Worm (Caenorhabditis elegans) whole organism, L4 larva: ENCODE results near the gene Y41E3.6.

Source experiments
- F26F4.8 ChIP-seq: fragments of 200-800 bp; sonication (Bioruptor generic); conservative IDR thresholded peaks from 2 replicates; pipeline ENCODE4 v1.3.6; 2022; ENCODE audit warnings: missing genetic modification characterization, missing compliant biosample characterization
- Y75B8A.6 ChIP-seq: fragments of 200-800 bp; sonication (Bioruptor generic); IDR thresholded peaks from 2 replicates; pipeline ENCODE4 v1.3.6; 2022; ENCODE audit warnings: missing genetic modification reagents, missing genetic modification characterization, missing compliant biosample characterization
- ZK546.5 ChIP-seq, 2 experiments: sonication (generic microtip); optimal IDR thresholded peaks; 2 replicates each; lab custom pipeline; 2017; ENCODE audit warnings: missing biosample characterization in 2 of 2, missing genetic modification characterization in 2 of 2
- aha-1 ChIP-seq: fragments of 150-350 bp; peaks from one replicate; lab custom pipeline; 2014; ENCODE audit warnings: missing biosample characterization, missing genetic modification characterization
- arid-1 ChIP-seq: fragments of 200-800 bp; sonication (Bioruptor generic); conservative IDR thresholded peaks from 2 replicates; pipeline ENCODE4 v1.3.6; 2022; ENCODE audit warnings: missing genetic modification reagents, missing genetic modification characterization, missing compliant biosample characterization
- ceh-20 ChIP-seq: fragments of 200-800 bp; sonication (Bioruptor generic); IDR thresholded peaks from 2 replicates; pipeline ENCODE4 v1.3.6; 2022; ENCODE audit warnings: missing genetic modification reagents, missing genetic modification characterization, missing compliant biosample characterization
- ces-1 ChIP-seq: fragments of 150-350 bp; sonication (generic microtip); optimal IDR thresholded peaks from 4 replicates; lab custom pipeline; 2014; ENCODE audit warnings: missing biosample characterization, missing genetic modification reagents, missing genetic modification characterization
- ctbp-1 ChIP-seq: fragments of 200-800 bp; sonication (Bioruptor generic); IDR thresholded peaks from 2 replicates; pipeline ENCODE4 v1.3.6; 2022; ENCODE audit warnings: missing genetic modification reagents, missing genetic modification characterization, missing compliant biosample characterization
- daf-16 ChIP-seq, 3 experiments: sonication (generic microtip); optimal IDR thresholded peaks; 2 replicates each; lab custom pipeline; 2016 to 2017; ENCODE audit warnings: missing genetic modification characterization in 3 of 3, missing genetic modification reagents in 3 of 3, mild to moderate bottlenecking in 2 of 3, missing compliant biosample characterization in 2 of 3, missing biosample characterization in 1 of 3, moderate library complexity in 1 of 3
- dve-1 ChIP-seq: sonication (generic microtip); optimal IDR thresholded peaks from 2 replicates; lab custom pipeline; 2017; ENCODE audit warnings: antibody characterized with exemption, mild to moderate bottlenecking, missing genetic modification characterization, missing compliant biosample characterization; ENCODE audit not compliant: insufficient read depth
- egl-27 ChIP-seq: sonication (generic microtip); optimal IDR thresholded peaks from 3 replicates; lab custom pipeline; 2017; ENCODE audit warnings: missing biosample characterization, missing genetic modification reagents, missing genetic modification characterization
- hlh-30 ChIP-seq: sonication (generic microtip); optimal IDR thresholded peaks from 2 replicates; lab custom pipeline; 2017; ENCODE audit warnings: antibody characterized with exemption, mild to moderate bottlenecking, missing genetic modification characterization, missing compliant biosample characterization; ENCODE audit not compliant: insufficient read depth
- hmg-1.1 ChIP-seq: fragments of 200-800 bp; sonication (Bioruptor generic); IDR thresholded peaks from 2 replicates; pipeline ENCODE4 v1.3.6; 2022; ENCODE audit warnings: missing genetic modification reagents, missing genetic modification characterization, missing compliant biosample characterization
- lin-1 ChIP-seq: fragments of 200-800 bp; sonication (Bioruptor generic); IDR thresholded peaks from 2 replicates; pipeline ENCODE4 v1.3.6; 2022; ENCODE audit warnings: missing genetic modification reagents, missing genetic modification characterization, missing compliant biosample characterization
- lin-13 ChIP-seq: fragments of 150-350 bp; optimal IDR thresholded peaks from 2 replicates; lab custom pipeline; 2014; ENCODE audit warnings: missing biosample characterization, missing genetic modification reagents, missing genetic modification characterization
- lin-38 ChIP-seq: fragments of 200-800 bp; sonication (Bioruptor generic); IDR thresholded peaks from 2 replicates; pipeline ENCODE4 v1.3.6; 2022; ENCODE audit warnings: missing genetic modification reagents, missing genetic modification characterization, missing compliant biosample characterization
- lin-39 ChIP-seq: fragments of 150-350 bp; optimal IDR thresholded peaks from 2 replicates; lab custom pipeline; 2014; ENCODE audit warnings: missing biosample characterization, missing genetic modification reagents, missing genetic modification characterization
- lir-3 ChIP-seq: sonication (generic microtip); optimal IDR thresholded peaks from 2 replicates; lab custom pipeline; 2016; ENCODE audit warnings: mild to moderate bottlenecking, missing genetic modification characterization, missing compliant biosample characterization
- madf-5 ChIP-seq, 2 experiments: fragments of 200-800 bp; sonication (Bioruptor generic); IDR thresholded peaks; 2 replicates each; pipeline ENCODE4 v1.3.6; 2022; ENCODE audit warnings: missing compliant biosample characterization in 2 of 2, missing genetic modification characterization in 2 of 2
- mdl-1 ChIP-seq, 2 experiments: fragments of 150-350 bp in 1 of 2; sonication (generic microtip) in 1 of 2; optimal IDR thresholded peaks; 2 replicates each; lab custom pipeline; 2014 to 2017; ENCODE audit warnings: missing biosample characterization in 2 of 2, missing genetic modification characterization in 2 of 2
- mep-1 ChIP-seq: fragments of 150-350 bp; sonication (generic microtip); optimal IDR thresholded peaks from 3 replicates; lab custom pipeline; 2014; ENCODE audit warnings: missing biosample characterization, missing genetic modification characterization
- mes-2 ChIP-seq: sonication (generic microtip); optimal IDR thresholded peaks from 2 replicates; lab custom pipeline; 2016; ENCODE audit warnings: missing genotype, mild to moderate bottlenecking, missing genetic modification characterization, missing compliant biosample characterization; ENCODE audit not compliant: poor library complexity, severe bottlenecking
- mxl-2 ChIP-seq: fragments of 200-800 bp; sonication (Bioruptor generic); conservative IDR thresholded peaks from 2 replicates; pipeline ENCODE4 v1.3.6; 2022; ENCODE audit warnings: missing genetic modification reagents, missing genetic modification characterization, missing compliant biosample characterization
- nhr-10 ChIP-seq: fragments of 150-350 bp; optimal IDR thresholded peaks from 2 replicates; lab custom pipeline; 2014; ENCODE audit warnings: missing biosample characterization, missing genetic modification characterization
- nhr-11 ChIP-seq: fragments of 150-350 bp; optimal IDR thresholded peaks from 2 replicates; lab custom pipeline; 2014; ENCODE audit warnings: missing biosample characterization, missing genetic modification characterization
- nhr-111 ChIP-seq: fragments of 200-800 bp; sonication (Bioruptor generic); optimal IDR thresholded peaks from 2 replicates; lab custom pipeline; 2018; ENCODE audit warnings: mild to moderate bottlenecking, missing genetic modification characterization, missing compliant biosample characterization
- nhr-25 ChIP-seq: sonication (generic microtip); optimal IDR thresholded peaks from 2 replicates; lab custom pipeline; 2017; ENCODE audit warnings: missing genetic modification characterization, mild to moderate bottlenecking, missing compliant biosample characterization, antibody characterized with exemption, moderate library complexity, borderline replicate concordance; ENCODE audit not compliant: insufficient read depth
- nhr-28 ChIP-seq: fragments of 150-350 bp; optimal IDR thresholded peaks from 2 replicates; lab custom pipeline; 2014; ENCODE audit warnings: missing biosample characterization, missing genetic modification characterization
- nhr-41 ChIP-seq: fragments of 200-800 bp; sonication (Bioruptor generic); IDR thresholded peaks from 2 replicates; pipeline ENCODE4 v1.3.6; 2022; ENCODE audit warnings: missing genetic modification reagents, missing genetic modification characterization, missing compliant biosample characterization
- nhr-42 ChIP-seq: fragments of 200-800 bp; sonication (Bioruptor generic); IDR thresholded peaks from 2 replicates; pipeline ENCODE4 v1.3.6; 2022; ENCODE audit warnings: missing genetic modification characterization, missing compliant biosample characterization
- nhr-48 ChIP-seq: sonication (generic microtip); optimal IDR thresholded peaks from 2 replicates; lab custom pipeline; 2016; ENCODE audit warnings: mild to moderate bottlenecking, missing genetic modification characterization, missing compliant biosample characterization
- nhr-76 ChIP-seq: fragments of 150-350 bp; optimal IDR thresholded peaks from 2 replicates; lab custom pipeline; 2014; ENCODE audit warnings: missing biosample characterization, missing genetic modification characterization
- pqm-1 ChIP-seq: sonication (generic microtip); optimal IDR thresholded peaks from 2 replicates; lab custom pipeline; 2017; ENCODE audit warnings: missing biosample characterization, missing genetic modification characterization
- rbr-2 ChIP-seq: sonication (generic microtip); optimal IDR thresholded peaks from 2 replicates; lab custom pipeline; 2016; ENCODE audit warnings: missing genotype, missing genetic modification characterization, missing compliant biosample characterization
- saeg-2 ChIP-seq: fragments of 200-800 bp; sonication (Bioruptor generic); IDR thresholded peaks from 2 replicates; pipeline ENCODE4 v1.3.6; 2022; ENCODE audit warnings: missing genetic modification reagents, missing genetic modification characterization, missing compliant biosample characterization
- sdz-12 ChIP-seq: fragments of 200-800 bp; sonication (Bioruptor generic); optimal IDR thresholded peaks from 2 replicates; lab custom pipeline; 2018; ENCODE audit warnings: mild to moderate bottlenecking, missing genetic modification characterization, missing compliant biosample characterization
- set-16 ChIP-seq: fragments of 200-800 bp; sonication (Bioruptor generic); IDR thresholded peaks from 2 replicates; pipeline ENCODE4 v1.3.6; 2022; ENCODE audit warnings: missing genetic modification reagents, missing genetic modification characterization, missing compliant biosample characterization
- spr-3 ChIP-seq: fragments of 200-800 bp; sonication (Bioruptor generic); optimal IDR thresholded peaks from 2 replicates; lab custom pipeline; 2018; ENCODE audit warnings: mild to moderate bottlenecking, missing genetic modification characterization, missing compliant biosample characterization
- unc-39 ChIP-seq: sonication (generic microtip); optimal IDR thresholded peaks from 2 replicates; lab custom pipeline; 2017; ENCODE audit warnings: missing biosample characterization, missing genetic modification characterization
- unc-62 ChIP-seq, 3 experiments: fragments of 150-350 bp in 1 of 3; sonication (generic microtip); optimal IDR thresholded peaks in 2 of 3; peaks in 1 of 3; 1 replicate in 1 of 3; 2 replicates in 2 of 3; lab custom pipeline; 2014 to 2017; ENCODE audit warnings: missing biosample characterization in 3 of 3, missing genetic modification characterization in 3 of 3, missing genetic modification reagents in 3 of 3, missing genotype in 1 of 3
- vab-7 ChIP-seq: fragments of 200-800 bp; sonication (Bioruptor generic); IDR thresholded peaks from 2 replicates; pipeline ENCODE4 v1.3.6; 2022; ENCODE audit warnings: missing genetic modification reagents, missing genetic modification characterization, missing compliant biosample characterization
- zag-1 ChIP-seq: fragments of 150-350 bp; optimal IDR thresholded peaks from 2 replicates; lab custom pipeline; 2014; ENCODE audit warnings: missing biosample characterization, missing genetic modification characterization
- zfp-2 ChIP-seq: sonication (generic microtip); optimal IDR thresholded peaks from 2 replicates; lab custom pipeline; 2016; ENCODE audit warnings: mild to moderate bottlenecking, missing genetic modification characterization, missing compliant biosample characterization
- zip-11 ChIP-seq: fragments of 200-800 bp; sonication (Bioruptor generic); IDR thresholded peaks from 2 replicates; pipeline ENCODE4 v1.3.6; 2022; ENCODE audit warnings: missing genetic modification characterization, missing compliant biosample characterization
- zip-2 ChIP-seq: fragments of 150-350 bp; optimal IDR thresholded peaks from 2 replicates; lab custom pipeline; 2014; ENCODE audit warnings: missing biosample characterization, missing genetic modification characterization
- ztf-11 ChIP-seq: fragments of 150-350 bp; optimal IDR thresholded peaks from 2 replicates; lab custom pipeline; 2014; ENCODE audit warnings: missing biosample characterization, missing genetic modification characterization
- ztf-7 ChIP-seq: fragments of 150-350 bp; optimal IDR thresholded peaks from 2 replicates; lab custom pipeline; 2014; ENCODE audit warnings: missing biosample characterization, missing genetic modification characterization

The Y41E3.6 gene

ce11 chrIV:15020958-15021357 is 14.4 kb downstream of the Y41E3.6 start (continued):
- TF ChIP-seq lin-13 (GFP tag; lab: Kevin White, UChicago) = no peak
- no peak for TF ChIP-seq nhr-28 (tag; lab: Kevin White, UChicago)
- peak; percentile 44; the same call in 1 of the 2 replicates for TF ChIP-seq hmg-1.1 (GFP tag; lab: Robert Waterston, UW)
- no peak for TF ChIP-seq nhr-10 (tag; lab: Kevin White, UChicago)
- no peak for TF ChIP-seq mxl-2
- TF ChIP-seq ctbp-1 (GFP tag; lab: Robert Waterston, UW) = peak; percentile 48; the same call in 1 of the 2 replicates
- peak; percentile 44 for TF ChIP-seq aha-1 (tag; lab: Kevin White, UChicago)
- TF ChIP-seq unc-62 (GFP tag; optimal IDR thresholded peaks at IDR 0.05 in 1 of 2; lab: Kevin White, UChicago) = no peak
- TF ChIP-seq unc-62 (tag; optimal IDR thresholded peaks at IDR 0.05; lab: Kevin White, UChicago) = no peak
- no peak for TF ChIP-seq vab-7 (GFP tag; lab: Robert Waterston, UW)
- no peak for TF ChIP-seq ztf-11 (tag; lab: Kevin White, UChicago)
- TF ChIP-seq saeg-2 (GFP tag; lab: Robert Waterston, UW) = no peak
- no peak for TF ChIP-seq pqm-1 (tag; lab: Kevin White, UChicago)
- TF ChIP-seq egl-27 (tag; lab: Kevin White, UChicago) = no peak

ce11 chrIV:15024426-15024825 is 17.8 kb downstream of the Y41E3.6 start:
- TF ChIP-seq set-16 (GFP tag; lab: Robert Waterston, UW) (peak; percentile 80), daf-16 (GFP tag; optimal IDR thresholded peaks at IDR 0.05; lab: Kevin White, UChicago) (no peak), daf-16 (tag; optimal IDR thresholded peaks at IDR 0.05; lab: Kevin White, UChicago) (no peak), aha-1 (tag; lab: Kevin White, UChicago) (peak; percentile 84), F26F4.8 (no peak)

- TF ChIP-seq spr-3 (GFP tag; lab: Kevin White, UChicago) = no peak
- TF ChIP-seq zip-2 = no peak
- TF ChIP-seq saeg-2 (GFP tag; lab: Robert Waterston, UW) = no peak
- TF ChIP-seq ceh-20 (GFP tag; lab: Robert Waterston, UW) = no peak
- no peak for TF ChIP-seq ZK546.5 (tag; optimal IDR thresholded peaks at IDR 0.05; lab: Kevin White, UChicago)
- no peak for TF ChIP-seq nhr-11
- no peak for TF ChIP-seq nhr-48
- no peak for TF ChIP-seq nhr-25
- TF ChIP-seq nhr-76 (tag; lab: Kevin White, UChicago) = no peak
- TF ChIP-seq mdl-1 (tag; optimal IDR thresholded peaks at IDR 0.05; lab: Kevin White, UChicago) = no peak
- no peak for TF ChIP-seq zip-11 (GFP tag; lab: Robert Waterston, UW)
- no peak for TF ChIP-seq ces-1 (GFP tag; lab: Kevin White, UChicago)
- TF ChIP-seq arid-1 (GFP tag; lab: Robert Waterston, UW) = no peak
- peak; percentile 24 for TF ChIP-seq ztf-7 (tag; lab: Kevin White, UChicago)
- TF ChIP-seq lin-39 = no peak
- no peak for TF ChIP-seq lir-3 (tag; lab: Kevin White, UChicago)
- peak; percentile 52 for TF ChIP-seq mep-1 (tag; lab: Kevin White, UChicago)
- TF ChIP-seq egl-27 (tag; lab: Kevin White, UChicago) = no peak
- TF ChIP-seq daf-16 (GFP tag; optimal IDR thresholded peaks at IDR 0.05; lab: Kevin White, UChicago) = no peak
- TF ChIP-seq daf-16 (tag; optimal IDR thresholded peaks at IDR 0.05; lab: Kevin White, UChicago) = peak; percentile 6
- no peak for TF ChIP-seq nhr-42
- TF ChIP-seq dve-1 (tag; lab: Kevin White, UChicago) = peak; percentile 23
- TF ChIP-seq lin-38 (GFP tag; lab: Robert Waterston, UW) = peak; percentile 46
- TF ChIP-seq lin-1 = no peak
- no peak for TF ChIP-seq nhr-111 (GFP tag; lab: Kevin White, UChicago)
- no peak for TF ChIP-seq unc-39 (tag; lab: Kevin White, UChicago)
- no peak for TF ChIP-seq hlh-30 (tag; lab: Kevin White, UChicago)
- no peak for TF ChIP-seq nhr-41
- no peak for TF ChIP-seq madf-5 (GFP tag; IDR thresholded peaks at IDR 0.05; lab: Robert Waterston, UW)
- no peak for TF ChIP-seq zfp-2
- TF ChIP-seq zag-1 (tag; lab: Kevin White, UChicago) = no peak
- no peak for TF ChIP-seq sdz-12
- no peak for TF ChIP-seq rbr-2 (tag; lab: Kevin White, UChicago)
- no peak for TF ChIP-seq lin-13 (GFP tag; lab: Kevin White, UChicago)
- TF ChIP-seq mes-2 (tag; lab: Kevin White, UChicago) = peak; percentile 52
- no peak for TF ChIP-seq Y75B8A.6
Observed at ce11 chrIV:15025384-15025783, 18.8 kb downstream of the Y41E3.6 start, which contains the start of gene fcd-2. Gene fcd-2 (plus strand): TSS chrIV:15025710.
